Fruit fly (Drosophila melanogaster) whole organism, adult: ENCODE results near the gene IP3K1.

ENCODE experiments used
- CG12768 ChIP-seq: fragments of 200-800 bp; sonication (Bioruptor generic); optimal IDR thresholded peaks from 2 replicates; lab custom pipeline; 2017; ENCODE audit warnings: missing biosample characterization, missing genetic modification characterization, mild to moderate bottlenecking, moderate library complexity, missing genetic modification reagents
- CG14711 ChIP-seq: fragments of 200-800 bp; sonication (Bioruptor generic); optimal IDR thresholded peaks from 2 replicates; lab custom pipeline; 2018; ENCODE audit warnings: missing biosample characterization, mild to moderate bottlenecking, missing genetic modification characterization, moderate library complexity
- CG7045 ChIP-seq: fragments of 200-800 bp; sonication (Bioruptor generic); optimal IDR thresholded peaks from 2 replicates; lab custom pipeline; 2017; ENCODE audit warnings: missing biosample characterization, mild to moderate bottlenecking, missing genetic modification characterization
- Mnt ChIP-seq: fragments of 200-800 bp; sonication (Bioruptor generic); optimal IDR thresholded peaks from 2 replicates; lab custom pipeline; 2016; ENCODE audit warnings: missing biosample characterization, mild to moderate bottlenecking, missing genetic modification characterization
- kay ChIP-seq: fragments of 200-800 bp; sonication (Bioruptor generic); peaks from one replicate; lab custom pipeline; 2016; ENCODE audit warnings: missing biosample characterization, missing genetic modification characterization, borderline replicate concordance
- ovo ChIP-seq: fragments of 200-800 bp; sonication (Bioruptor generic); optimal IDR thresholded peaks from 2 replicates; lab custom pipeline; 2016; ENCODE audit warnings: missing biosample characterization, missing genetic modification characterization
- pad ChIP-seq: fragments of 200-800 bp; sonication (Bioruptor generic); optimal IDR thresholded peaks from 3 replicates; lab custom pipeline; 2017; ENCODE audit warnings: missing biosample characterization, missing genetic modification characterization, mild to moderate bottlenecking, moderate library complexity, missing genetic modification reagents

DNA sequence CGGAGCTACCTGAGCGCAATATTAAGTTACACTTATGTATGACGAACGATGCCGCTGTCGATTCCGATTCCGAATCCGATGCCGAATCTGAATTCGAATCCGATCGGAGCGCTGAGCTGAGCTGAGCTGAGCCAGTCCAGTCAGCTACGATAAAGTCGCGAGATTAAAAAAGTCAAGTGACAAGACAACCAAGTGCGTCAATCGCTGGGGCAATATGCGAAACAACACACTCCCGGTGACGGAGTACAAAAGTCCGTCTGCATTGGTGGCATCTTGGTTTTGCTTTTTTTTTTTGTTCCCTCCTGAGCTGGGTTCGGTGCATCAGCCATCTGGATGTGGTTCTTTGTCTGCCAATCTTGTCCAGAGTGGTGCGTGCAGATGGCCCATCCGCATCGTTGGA, 2.4 kb upstream of the IP3K1 start:
- TF ChIP-seq CG12768 (GFP tag; lab: Kevin White, UChicago) (no peak), Mnt (no peak), CG14711 (no peak), ovo (GFP tag; lab: Kevin White, UChicago) (no peak), pad (GFP tag; lab: Kevin White, UChicago) (no peak), CG7045 (no peak), kay (GFP tag; lab: Kevin White, UChicago) (no peak)
